Worm (Caenorhabditis elegans) whole organism, L4 larva: ENCODE data around the gene lin-66.

Source experiments
- R02D3.7 ChIP-seq: fragments of 150-350 bp; sonication (generic microtip); optimal IDR thresholded peaks from 3 replicates; lab custom pipeline; 2014; ENCODE audit warnings: missing biosample characterization, missing genetic modification characterization
- T20F7.1 ChIP-seq: fragments of 200-800 bp; sonication (Bioruptor generic); optimal IDR thresholded peaks from 2 replicates; lab custom pipeline; 2018; ENCODE audit warnings: mild to moderate bottlenecking, missing genetic modification characterization, missing compliant biosample characterization
- Y105C5A.15 ChIP-seq: fragments of 200-800 bp; sonication (Bioruptor generic); IDR thresholded peaks from 2 replicates; pipeline ENCODE4 v1.3.6; 2022; ENCODE audit warnings: missing genetic modification characterization, missing compliant biosample characterization
- daf-12 ChIP-seq: fragments of 150-350 bp; optimal IDR thresholded peaks from 2 replicates; lab custom pipeline; 2014; ENCODE audit warnings: missing biosample characterization, missing genetic modification reagents, missing genetic modification characterization
- fkh-10 ChIP-seq: fragments of 150-350 bp; optimal IDR thresholded peaks from 2 replicates; lab custom pipeline; 2014; ENCODE audit warnings: missing biosample characterization, missing genetic modification reagents, missing genetic modification characterization
- madf-9 ChIP-seq: fragments of 200-800 bp; sonication (Bioruptor generic); conservative IDR thresholded peaks from 2 replicates; pipeline ENCODE4 v1.3.6; 2022; ENCODE audit warnings: missing genetic modification reagents, missing genetic modification characterization, missing compliant biosample characterization
- mdl-1 ChIP-seq, 2 experiments: fragments of 150-350 bp in 1 of 2; sonication (generic microtip) in 1 of 2; optimal IDR thresholded peaks; 2 replicates each; lab custom pipeline; 2014 to 2017; ENCODE audit warnings: missing biosample characterization in 2 of 2, missing genetic modification characterization in 2 of 2
- nhr-28 ChIP-seq: fragments of 150-350 bp; optimal IDR thresholded peaks from 2 replicates; lab custom pipeline; 2014; ENCODE audit warnings: missing biosample characterization, missing genetic modification characterization
- saeg-2 ChIP-seq: fragments of 200-800 bp; sonication (Bioruptor generic); IDR thresholded peaks from 2 replicates; pipeline ENCODE4 v1.3.6; 2022; ENCODE audit warnings: missing genetic modification reagents, missing genetic modification characterization, missing compliant biosample characterization
- set-16 ChIP-seq: fragments of 200-800 bp; sonication (Bioruptor generic); IDR thresholded peaks from 2 replicates; pipeline ENCODE4 v1.3.6; 2022; ENCODE audit warnings: missing genetic modification reagents, missing genetic modification characterization, missing compliant biosample characterization
- skn-1 ChIP-seq: fragments of 150-350 bp; optimal IDR thresholded peaks from 2 replicates; lab custom pipeline; 2014; ENCODE audit warnings: missing biosample characterization, missing genetic modification characterization
- zag-1 ChIP-seq: fragments of 150-350 bp; optimal IDR thresholded peaks from 2 replicates; lab custom pipeline; 2014; ENCODE audit warnings: missing biosample characterization, missing genetic modification characterization
- zip-11 ChIP-seq: fragments of 200-800 bp; sonication (Bioruptor generic); IDR thresholded peaks from 2 replicates; pipeline ENCODE4 v1.3.6; 2022; ENCODE audit warnings: missing genetic modification characterization, missing compliant biosample characterization

ce11 chrIV:13912929-13913328 is 25.1 kb downstream of the lin-66 start, which contains the start of gene Y37A1A.2:
- TF ChIP-seq zag-1 (tag; lab: Kevin White, UChicago) (no peak), skn-1 (tag; lab: Kevin White, UChicago) (no peak), T20F7.1 (no peak), mdl-1 (tag; optimal IDR thresholded peaks at IDR 0.05; lab: Kevin White, UChicago) (no peak), set-16 (no peak), daf-12 (tag; lab: Kevin White, UChicago) (no peak), R02D3.7 (tag; lab: Kevin White, UChicago) (no peak), saeg-2 (no peak), nhr-28 (no peak), madf-9 (GFP tag; lab: Robert Waterston, UW) (no peak), zip-11 (GFP tag; lab: Robert Waterston, UW) (no peak), fkh-10 (GFP tag; lab: Kevin White, UChicago) (no peak), Y105C5A.15 (GFP tag; lab: Robert Waterston, UW) (no peak)
